Worm (Caenorhabditis elegans) whole organism, late embryonic: Measurements from ENCODE around the gene egl-36.
A peak's percentile ranks its signal among the peaks of the same experiment; 100 is the strongest.

ENCODE experiments used
- C08G9.2 ChIP-seq: sonication (generic microtip); optimal IDR thresholded peaks from 2 replicates; lab custom pipeline; 2016; ENCODE audit warnings: mild to moderate bottlenecking, missing genetic modification characterization, moderate library complexity, missing compliant biosample characterization
- C38D4.7 ChIP-seq: fragments of 200-800 bp; sonication (Bioruptor generic); optimal IDR thresholded peaks from 2 replicates; lab custom pipeline; 2018; ENCODE audit warnings: mild to moderate bottlenecking, missing genetic modification characterization, moderate library complexity, missing compliant biosample characterization
- F13H6.1 ChIP-seq: sonication (generic microtip); optimal IDR thresholded peaks from 2 replicates; lab custom pipeline; 2016; ENCODE audit warnings: missing genetic modification characterization, missing compliant biosample characterization
- Y22D7AL.16 ChIP-seq: sonication (generic microtip); optimal IDR thresholded peaks from 2 replicates; lab custom pipeline; 2016; ENCODE audit warnings: missing genetic modification characterization, missing compliant biosample characterization
- ama-1 ChIP-seq: fragments of 150-350 bp; optimal IDR thresholded peaks from 2 replicates; lab custom pipeline; 2014
- ceh-18 ChIP-seq: sonication (generic microtip); optimal IDR thresholded peaks from 2 replicates; lab custom pipeline; 2016; ENCODE audit warnings: missing genetic modification characterization, missing compliant biosample characterization
- ceh-19 ChIP-seq: fragments of 200-800 bp; sonication (Bioruptor generic); optimal IDR thresholded peaks from 2 replicates; lab custom pipeline; 2018; ENCODE audit warnings: mild to moderate bottlenecking, missing genetic modification characterization, missing compliant biosample characterization
- ceh-30 ChIP-seq: fragments of 150-350 bp; optimal IDR thresholded peaks from 2 replicates; lab custom pipeline; 2014; ENCODE audit warnings: missing biosample characterization, missing genetic modification characterization
- ceh-31 ChIP-seq: sonication (generic microtip); optimal IDR thresholded peaks from 2 replicates; lab custom pipeline; 2016; ENCODE audit warnings: missing genetic modification characterization, missing compliant biosample characterization
- ceh-45 ChIP-seq: fragments of 200-800 bp; sonication (Bioruptor generic); IDR thresholded peaks from 2 replicates; pipeline ENCODE4 v1.3.6; 2022; ENCODE audit warnings: missing genetic modification reagents, missing genetic modification characterization, missing compliant biosample characterization
- ceh-48 ChIP-seq: sonication (generic microtip); optimal IDR thresholded peaks from 2 replicates; lab custom pipeline; 2016; ENCODE audit warnings: missing genetic modification characterization, inconsistent platforms, missing compliant biosample characterization
- che-1 ChIP-seq: sonication (generic microtip); optimal IDR thresholded peaks from 2 replicates; lab custom pipeline; 2016; ENCODE audit warnings: mild to moderate bottlenecking, missing genetic modification characterization, missing compliant biosample characterization
- dmd-4 ChIP-seq: sonication (generic microtip); optimal IDR thresholded peaks from 2 replicates; lab custom pipeline; 2016; ENCODE audit warnings: borderline replicate concordance, missing genetic modification characterization, missing compliant biosample characterization
- dve-1 ChIP-seq: sonication (generic microtip); optimal IDR thresholded peaks from 2 replicates; lab custom pipeline; 2017; ENCODE audit warnings: antibody characterized with exemption, mild to moderate bottlenecking, missing genetic modification characterization, missing compliant biosample characterization
- elt-4 ChIP-seq: sonication (generic microtip); optimal IDR thresholded peaks from 2 replicates; lab custom pipeline; 2016; ENCODE audit warnings: missing genetic modification characterization, missing compliant biosample characterization
- fax-1 ChIP-seq: sonication (generic microtip); optimal IDR thresholded peaks from 2 replicates; lab custom pipeline; 2016; ENCODE audit warnings: missing genotype, missing genetic modification characterization, missing compliant biosample characterization
- fkh-10 ChIP-seq: fragments of 150-350 bp; optimal IDR thresholded peaks from 2 replicates; lab custom pipeline; 2014; ENCODE audit warnings: missing biosample characterization, missing genetic modification reagents, missing genetic modification characterization
- hlh-13 ChIP-seq: fragments of 200-800 bp; sonication (Bioruptor generic); optimal IDR thresholded peaks from 2 replicates; lab custom pipeline; 2018; ENCODE audit warnings: mild to moderate bottlenecking, missing genetic modification characterization, missing compliant biosample characterization
- hlh-15 ChIP-seq: sonication (generic microtip); optimal IDR thresholded peaks from 2 replicates; lab custom pipeline; 2016; ENCODE audit warnings: missing genetic modification characterization, missing compliant biosample characterization
- hlh-30 ChIP-seq: sonication (generic microtip); optimal IDR thresholded peaks from 2 replicates; lab custom pipeline; 2017; ENCODE audit warnings: antibody characterized with exemption, missing genetic modification characterization, missing compliant biosample characterization; ENCODE audit not compliant: insufficient read depth
- hlh-8 ChIP-seq: sonication (generic microtip); optimal IDR thresholded peaks from 2 replicates; lab custom pipeline; 2016; ENCODE audit warnings: missing genotype, missing genetic modification characterization, missing compliant biosample characterization
- lin-11 ChIP-seq: fragments of 200-800 bp; sonication (Bioruptor generic); optimal IDR thresholded peaks from 2 replicates; lab custom pipeline; 2018; ENCODE audit warnings: mild to moderate bottlenecking, missing genetic modification characterization, missing compliant biosample characterization
- mec-3 ChIP-seq: sonication (generic microtip); optimal IDR thresholded peaks from 2 replicates; lab custom pipeline; 2016; ENCODE audit warnings: borderline replicate concordance, missing genetic modification characterization, missing compliant biosample characterization
- nfya-1 ChIP-seq: sonication (generic microtip); optimal IDR thresholded peaks from 2 replicates; lab custom pipeline; 2017; ENCODE audit warnings: missing genetic modification characterization, mild to moderate bottlenecking, missing compliant biosample characterization, antibody characterized with exemption, moderate library complexity
- nhr-11 ChIP-seq: fragments of 150-350 bp; optimal IDR thresholded peaks from 2 replicates; lab custom pipeline; 2014; ENCODE audit warnings: missing biosample characterization, missing genetic modification characterization
- nhr-232 ChIP-seq: sonication (generic microtip); optimal IDR thresholded peaks from 2 replicates; lab custom pipeline; 2016; ENCODE audit warnings: missing genetic modification characterization, missing compliant biosample characterization
- odd-2 ChIP-seq: sonication (generic microtip); optimal IDR thresholded peaks from 2 replicates; lab custom pipeline; 2017; ENCODE audit warnings: antibody characterized with exemption, mild to moderate bottlenecking, missing genetic modification characterization, missing compliant biosample characterization
- pax-1 ChIP-seq: fragments of 150-350 bp; optimal IDR thresholded peaks from 2 replicates; lab custom pipeline; 2014; ENCODE audit warnings: missing biosample characterization, missing genetic modification characterization
- pha-4 ChIP-seq: fragments of 150-350 bp; optimal IDR thresholded peaks from 2 replicates; lab custom pipeline; 2018; ENCODE audit warnings: missing biosample characterization, missing genetic modification reagents, missing genetic modification characterization
- pqm-1 ChIP-seq: sonication (generic microtip); optimal IDR thresholded peaks from 2 replicates; lab custom pipeline; 2016; ENCODE audit warnings: missing genetic modification characterization, missing compliant biosample characterization
- pros-1 ChIP-seq: fragments of 150-350 bp; optimal IDR thresholded peaks from 2 replicates; lab custom pipeline; 2014; ENCODE audit warnings: missing biosample characterization, missing genetic modification reagents, missing genetic modification characterization
- tbx-2 ChIP-seq: sonication (generic microtip); optimal IDR thresholded peaks from 2 replicates; lab custom pipeline; 2016; ENCODE audit warnings: missing genetic modification characterization, missing compliant biosample characterization
- ttx-3 ChIP-seq: sonication (generic microtip); optimal IDR thresholded peaks from 2 replicates; lab custom pipeline; 2016; ENCODE audit warnings: missing genetic modification reagents, missing genetic modification characterization, missing compliant biosample characterization
- unc-3 ChIP-seq, 2 experiments: fragments of 200-800 bp in 1 of 2; sonication (Bioruptor generic) in 1 of 2; sonication (generic microtip) in 1 of 2; conservative IDR thresholded peaks in 1 of 2; optimal IDR thresholded peaks in 1 of 2; 2 replicates each; pipeline versions ENCODE4 v1.3.6 to Lab custom; 2016 to 2022; ENCODE audit warnings: missing compliant biosample characterization in 2 of 2, missing genetic modification characterization in 2 of 2, missing genetic modification reagents in 1 of 2
- unc-42 ChIP-seq: sonication (generic microtip); optimal IDR thresholded peaks from 2 replicates; lab custom pipeline; 2016; ENCODE audit warnings: missing genotype, missing genetic modification characterization, missing compliant biosample characterization
- unc-55 ChIP-seq: sonication (generic microtip); optimal IDR thresholded peaks from 2 replicates; lab custom pipeline; 2017; ENCODE audit warnings: missing biosample characterization, missing genetic modification reagents, missing genetic modification characterization
- unc-86 ChIP-seq: sonication (generic microtip); optimal IDR thresholded peaks from 2 replicates; lab custom pipeline; 2016; ENCODE audit warnings: missing genetic modification characterization, missing compliant biosample characterization
- ztf-16 ChIP-seq: sonication (generic microtip); optimal IDR thresholded peaks from 2 replicates; lab custom pipeline; 2017; ENCODE audit warnings: missing genetic modification characterization, missing compliant biosample characterization

The egl-36 gene

DNA sequence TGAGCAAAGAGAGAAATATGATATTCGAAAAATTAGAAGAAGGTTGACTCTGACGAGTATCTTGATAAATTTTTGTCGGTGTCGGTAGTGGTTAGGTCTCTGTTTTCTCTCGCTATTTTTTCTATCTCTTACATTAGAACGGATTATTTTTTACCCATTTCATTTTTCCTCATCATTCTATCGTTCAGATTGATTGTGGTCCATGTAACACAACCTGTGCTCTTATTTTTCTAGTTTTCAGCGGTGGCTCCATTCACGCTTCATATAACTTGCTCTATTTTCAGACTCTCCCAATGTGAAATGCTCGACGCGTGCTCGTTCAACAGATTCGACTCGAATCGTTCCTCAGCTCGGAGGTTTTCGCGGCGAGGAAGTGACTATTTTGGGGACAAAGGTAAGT lies at the start of gene egl-36:
Gene egl-36, plus strand, starts transcription at position 301 of the 400 bp plus-strand sequence.
- TF ChIP-seq mec-3 (no peak), ama-1 (lab: Kevin White, UChicago) (no peak), C38D4.7 (GFP tag; lab: Kevin White, UChicago) (no peak), unc-86 (no peak), ttx-3 (tag; lab: Kevin White, UChicago) (no peak), ceh-19 (GFP tag; lab: Kevin White, UChicago) (no peak), unc-3 (GFP tag; conservative IDR thresholded peaks at IDR 0.05; lab: Robert Waterston, UW) (no peak), unc-3 (tag; optimal IDR thresholded peaks at IDR 0.05; lab: Kevin White, UChicago) (no peak), tbx-2 (no peak), dve-1 (tag; lab: Kevin White, UChicago) (no peak), ceh-45 (GFP tag; lab: Robert Waterston, UW) (no peak), Y22D7AL.16 (tag; lab: Kevin White, UChicago) (no peak), ceh-48 (tag; lab: Kevin White, UChicago) (no peak), hlh-15 (tag; lab: Kevin White, UChicago) (no peak), pqm-1 (tag; lab: Kevin White, UChicago) (no peak), F13H6.1 (tag; lab: Kevin White, UChicago) (no peak), fax-1 (tag; lab: Kevin White, UChicago) (no peak), C08G9.2 (tag; lab: Kevin White, UChicago) (no peak)
- TF ChIP-seq, all 69 proteins: peak for 0

DNA sequence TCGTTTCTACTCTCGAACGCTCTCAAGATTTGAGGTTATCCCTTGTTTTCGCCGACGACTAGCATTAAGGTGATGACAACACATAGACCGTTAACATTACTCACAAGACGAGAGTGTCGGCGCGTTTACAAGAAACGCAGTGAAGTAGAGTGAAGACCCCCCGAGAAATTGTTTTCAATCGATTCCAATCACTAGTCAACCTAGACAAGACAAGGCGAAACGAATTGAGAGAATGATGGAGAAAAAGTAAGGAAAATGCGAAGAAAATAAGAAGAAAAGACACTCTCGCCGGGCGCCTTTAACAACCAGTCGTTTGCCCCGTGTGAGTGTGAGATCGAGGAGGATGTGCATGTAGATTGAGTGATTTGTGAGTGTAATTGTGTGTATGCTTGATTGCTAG lies 49.6 kb upstream of the egl-36 start:
- TF ChIP-seq unc-55 (GFP tag; lab: Kevin White, UChicago) = peak; percentile 47
- peak; percentile 65 for TF ChIP-seq ceh-18 (tag; lab: Kevin White, UChicago)
- TF ChIP-seq nfya-1 (tag; lab: Kevin White, UChicago) = peak; percentile 10
- TF ChIP-seq C38D4.7 (GFP tag; lab: Kevin White, UChicago) = no peak

DNA sequence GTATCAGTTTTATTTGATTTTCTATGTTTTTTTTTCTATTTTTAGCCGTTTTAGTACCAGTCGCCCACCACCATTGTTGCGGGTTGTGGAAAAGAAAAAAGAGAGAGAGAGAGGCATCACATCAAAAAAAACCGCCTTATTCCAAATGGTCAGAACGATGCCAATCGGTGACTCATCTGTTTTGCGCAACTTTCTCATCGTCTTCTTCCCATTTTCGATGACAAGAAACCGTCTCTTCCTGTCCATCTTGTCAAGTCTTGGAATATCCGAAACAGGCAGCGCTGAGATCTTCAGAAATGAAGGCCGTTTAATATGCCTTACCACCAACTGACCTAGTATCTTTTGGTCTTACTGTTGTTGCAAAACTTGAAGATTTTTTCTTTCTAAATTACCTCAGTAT lies 47.6 kb upstream of the egl-36 start:
- TF ChIP-seq C38D4.7 (GFP tag; lab: Kevin White, UChicago) (no peak), pax-1 (no peak)

DNA sequence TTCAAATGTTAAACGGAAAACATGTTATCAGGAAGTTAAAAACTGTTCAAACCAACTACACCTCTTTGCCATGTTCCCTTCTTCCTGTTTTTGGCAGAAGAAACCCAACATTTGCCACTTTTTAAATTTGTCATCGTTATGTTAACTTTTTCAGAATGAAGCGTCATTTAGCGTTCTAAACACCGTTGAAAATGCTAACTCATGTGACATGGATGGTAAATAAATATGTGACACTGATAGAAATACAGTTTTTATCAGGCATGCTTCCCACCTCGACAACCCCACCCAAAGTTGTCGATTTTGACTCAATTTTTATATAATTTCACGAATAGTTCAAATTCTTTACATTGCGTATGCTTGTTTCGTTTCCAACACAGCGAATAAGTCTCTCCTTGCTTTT lies 46.8 kb upstream of the egl-36 start:
- TF ChIP-seq ceh-19 (GFP tag; lab: Kevin White, UChicago) (no peak), pax-1 (no peak), elt-4 (tag; lab: Kevin White, UChicago) (no peak), pqm-1 (tag; lab: Kevin White, UChicago) (no peak), C38D4.7 (GFP tag; lab: Kevin White, UChicago) (no peak), hlh-8 (tag; lab: Kevin White, UChicago) (no peak), ztf-16 (tag; lab: Kevin White, UChicago) (no peak), pros-1 (no peak), che-1 (tag; lab: Kevin White, UChicago) (no peak), nhr-232 (tag; lab: Kevin White, UChicago) (no peak), hlh-13 (no peak), nhr-11 (tag; lab: Kevin White, UChicago) (no peak), ceh-31 (tag; lab: Kevin White, UChicago) (no peak), ceh-18 (tag; lab: Kevin White, UChicago) (no peak), unc-42 (tag; lab: Kevin White, UChicago) (no peak), F13H6.1 (tag; lab: Kevin White, UChicago) (no peak), ceh-30 (no peak)

DNA sequence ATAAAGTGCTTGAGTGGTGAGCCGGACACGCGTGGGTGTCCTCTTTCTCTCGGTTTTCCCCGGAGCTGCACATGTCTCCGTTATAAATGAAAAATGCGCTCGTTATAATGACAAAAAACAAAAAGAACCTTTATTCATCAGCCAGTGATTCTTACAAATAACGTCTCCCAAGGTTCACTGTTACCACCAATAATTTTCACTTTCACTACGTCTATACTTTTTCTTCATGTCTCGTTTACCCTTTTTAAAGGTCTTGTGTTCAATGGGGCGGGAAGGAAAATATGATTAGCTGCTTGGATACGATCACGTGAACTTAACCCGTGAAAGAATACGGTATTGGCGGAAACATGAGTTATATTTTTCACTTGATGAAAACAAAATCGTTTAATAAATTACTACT lies 45.8 kb upstream of the egl-36 start:
- no peak for TF ChIP-seq dmd-4 (tag; lab: Kevin White, UChicago)
- TF ChIP-seq pha-4 (tag; lab: Kevin White, UChicago) = no peak
- no peak for TF ChIP-seq odd-2 (tag; lab: Kevin White, UChicago)
- TF ChIP-seq lin-11 (tag; lab: Kevin White, UChicago) = no peak
- no peak for TF ChIP-seq fkh-10 (GFP tag; lab: Kevin White, UChicago)
- TF ChIP-seq hlh-30 = peak; percentile 26
